Worm (Caenorhabditis elegans) whole organism, L4/young adult: ENCODE data around the gene F14F8.9.

Experiments used
- W03F9.2 ChIP-seq: fragments of 150-350 bp; optimal IDR thresholded peaks from 2 replicates; lab custom pipeline; 2014; ENCODE audit warnings: missing biosample characterization, missing genetic modification characterization
- dao-5 ChIP-seq: sonication (generic microtip); optimal IDR thresholded peaks from 2 replicates; lab custom pipeline; 2016; ENCODE audit warnings: missing genotype, missing genetic modification characterization, moderate library complexity, missing compliant biosample characterization
- him-1 ChIP-seq: sonication (generic microtip); optimal IDR thresholded peaks from 2 replicates; lab custom pipeline; 2016; ENCODE audit warnings: missing genotype, missing genetic modification reagents, missing genetic modification characterization, missing compliant biosample characterization

F14F8.9 gene

DNA sequence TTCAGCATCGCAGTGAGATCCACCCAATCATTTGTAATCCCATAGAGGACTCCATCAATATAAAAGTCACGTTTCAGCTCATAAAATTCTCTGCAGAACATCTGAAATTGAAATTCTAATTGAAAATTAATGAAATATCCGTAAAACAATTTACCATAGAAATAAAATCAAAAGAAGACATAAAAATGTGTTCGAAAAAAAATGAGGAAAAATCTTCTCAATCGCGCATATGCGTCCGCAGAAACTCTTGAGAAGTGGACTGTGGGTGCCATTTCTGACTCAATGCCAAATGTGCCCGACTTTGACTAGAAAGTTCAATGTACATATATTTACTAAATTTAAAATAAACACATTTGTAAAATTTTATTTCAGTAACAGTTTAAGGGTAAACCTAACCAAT lies at the start of gene F14F8.9:
F14F8.9 (minus strand) TSS at position 101 of the 400 bp plus-strand sequence.
- TF ChIP-seq him-1 (tag; lab: Kevin White, UChicago) (no peak), dao-5 (tag; lab: Kevin White, UChicago) (no peak), W03F9.2 (no peak)

DNA sequence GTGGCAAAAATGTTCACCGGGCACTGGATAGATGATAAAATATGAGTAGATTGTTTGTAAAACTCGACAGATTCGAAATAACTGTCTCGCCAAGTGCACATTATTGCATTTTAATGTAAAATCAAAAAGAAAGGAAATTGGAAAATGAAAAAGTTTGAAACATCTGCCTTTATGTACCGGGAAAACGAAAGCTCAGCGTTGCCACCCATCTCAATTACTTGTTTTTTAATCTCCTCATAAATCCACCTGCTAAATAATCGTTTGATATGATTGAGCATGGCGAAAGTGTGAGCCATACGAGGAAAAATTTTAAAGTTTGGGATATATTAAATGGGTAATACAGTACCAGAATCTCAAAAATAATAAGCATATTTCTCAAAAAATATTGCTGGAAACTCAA lies 48.2 kb upstream of the F14F8.9 start, which contains the start of gene srh-137:
srh-137 (minus strand) TSS at position 101 of the 400 bp plus-strand sequence.
- TF ChIP-seq dao-5 (tag; lab: Kevin White, UChicago) (no peak), him-1 (tag; lab: Kevin White, UChicago) (no peak), W03F9.2 (no peak)

DNA sequence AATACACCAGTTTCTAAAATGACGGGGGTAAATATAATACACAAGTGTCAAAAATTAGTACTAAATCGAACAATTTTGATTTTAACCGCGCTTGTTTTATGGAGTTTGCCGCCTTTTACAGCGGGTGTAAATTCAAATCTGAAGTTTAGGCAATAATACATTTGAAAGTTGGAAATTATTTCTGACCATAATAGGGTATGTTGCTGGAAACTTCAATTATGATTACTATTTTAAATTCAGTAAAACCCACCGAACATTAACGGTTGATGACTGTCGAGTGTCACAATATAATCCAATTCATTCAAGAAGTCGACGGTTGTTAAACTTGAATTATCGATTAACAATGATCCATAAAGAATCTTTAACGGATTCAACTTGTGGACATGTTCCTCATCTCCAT lies 45.4 kb upstream of the F14F8.9 start:
- no peak for TF ChIP-seq W03F9.2
- TF ChIP-seq dao-5 (tag; lab: Kevin White, UChicago): no peak
- TF ChIP-seq him-1 (tag; lab: Kevin White, UChicago): no peak

DNA sequence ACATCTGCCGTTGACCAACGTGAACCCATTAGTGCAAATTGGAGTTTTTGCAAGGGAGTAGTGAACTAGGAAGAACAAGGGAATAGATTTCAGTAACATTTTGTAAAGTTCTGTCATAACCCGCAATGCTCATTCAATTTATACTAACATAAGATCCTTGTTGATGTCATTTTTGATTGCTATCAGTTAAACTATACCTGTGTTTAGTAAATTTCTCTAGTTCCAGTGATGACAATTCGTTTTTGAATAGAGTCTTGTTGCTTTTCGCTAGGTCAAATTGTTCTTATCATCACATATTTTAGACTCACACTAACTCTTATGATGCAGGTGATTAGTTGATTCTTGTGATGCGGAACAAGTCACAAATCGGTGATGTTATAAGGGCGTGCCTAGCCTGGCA lies 38.2 kb upstream of the F14F8.9 start, which contains the start of gene clec-9:
clec-9 (minus strand) TSS at position 101 of the 400 bp plus-strand sequence.
- no peak for TF ChIP-seq W03F9.2
- no peak for TF ChIP-seq dao-5 (tag; lab: Kevin White, UChicago)
- TF ChIP-seq him-1 (tag; lab: Kevin White, UChicago): no peak

ce11 chrV:16699752-16700259 lies 31.4 kb upstream of the F14F8.9 start, which contains the start of gene Y70C5C.1:
Gene Y70C5C.1 (plus strand): TSS chrV:16700209.
- TF ChIP-seq W03F9.2: no peak
- TF ChIP-seq him-1 (tag; lab: Kevin White, UChicago): no peak
- no peak for TF ChIP-seq dao-5 (tag; lab: Kevin White, UChicago)

DNA sequence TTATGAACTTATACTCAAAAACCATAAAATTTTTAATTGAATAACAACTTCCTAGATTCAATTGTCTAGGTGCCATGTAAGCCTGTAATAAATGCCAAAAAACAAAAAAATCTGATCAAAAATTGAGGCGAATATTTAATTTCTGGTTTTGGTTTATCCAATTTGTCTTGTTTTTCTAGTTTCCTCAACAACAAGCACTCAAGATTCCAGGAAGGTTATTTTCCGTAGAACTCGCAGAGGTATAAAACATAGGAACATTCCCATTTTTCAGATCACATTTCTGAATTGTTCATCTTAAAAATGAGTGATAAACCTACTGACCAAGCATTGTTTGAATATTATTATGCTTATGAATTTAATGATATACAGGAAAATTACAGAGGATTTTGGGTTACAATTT lies 28.8 kb upstream of the F14F8.9 start, which contains the start of gene srw-41:
srw-41 (plus strand) TSS at position 301 of the 400 bp plus-strand sequence.
- TF ChIP-seq dao-5 (tag; lab: Kevin White, UChicago): no peak
- no peak for TF ChIP-seq him-1 (tag; lab: Kevin White, UChicago)

DNA sequence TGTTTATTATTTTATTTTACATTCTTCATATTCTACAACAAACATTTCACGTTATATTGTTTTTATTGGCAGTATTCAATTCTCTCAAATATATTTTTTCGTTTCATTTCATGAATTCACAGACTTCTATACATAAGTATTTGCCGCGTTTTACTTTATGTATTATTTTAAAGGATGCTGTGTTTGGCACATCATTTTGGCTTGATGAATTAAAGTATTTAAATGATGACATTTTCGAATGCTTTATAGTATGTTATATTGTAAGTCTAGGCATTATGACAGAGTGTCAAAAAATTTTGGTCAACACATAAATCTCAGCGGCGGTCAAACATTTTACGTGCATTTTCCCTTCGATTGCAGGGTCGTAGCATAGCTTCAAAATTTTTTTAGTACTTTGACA lies 27.1 kb upstream of the F14F8.9 start:
- no peak for TF ChIP-seq W03F9.2
- no peak for TF ChIP-seq him-1 (tag; lab: Kevin White, UChicago)
- no peak for TF ChIP-seq dao-5 (tag; lab: Kevin White, UChicago)

DNA sequence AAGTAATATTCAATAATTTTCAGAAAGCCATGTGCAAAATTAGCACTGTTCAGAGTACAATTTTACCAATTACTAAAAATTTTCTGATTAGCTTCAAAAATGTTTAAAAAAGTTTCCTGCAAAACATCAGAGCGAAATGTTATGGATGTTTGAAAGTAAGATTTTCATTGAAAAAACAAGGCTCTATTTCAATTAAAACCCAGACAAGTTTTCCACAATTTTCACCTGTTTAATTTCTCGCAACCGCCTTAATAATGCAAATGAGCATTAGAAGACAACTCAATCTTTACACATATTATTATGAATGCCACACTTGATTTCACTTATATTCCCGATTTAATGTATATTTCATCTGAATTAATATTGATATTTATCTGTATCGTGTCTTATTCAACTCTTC lies 26.2 kb upstream of the F14F8.9 start, which contains the start of gene srz-101:
srz-101 (plus strand) TSS at position 301 of the 400 bp plus-strand sequence.
- TF ChIP-seq W03F9.2 (no peak), him-1 (tag; lab: Kevin White, UChicago) (no peak), dao-5 (tag; lab: Kevin White, UChicago) (no peak)

DNA sequence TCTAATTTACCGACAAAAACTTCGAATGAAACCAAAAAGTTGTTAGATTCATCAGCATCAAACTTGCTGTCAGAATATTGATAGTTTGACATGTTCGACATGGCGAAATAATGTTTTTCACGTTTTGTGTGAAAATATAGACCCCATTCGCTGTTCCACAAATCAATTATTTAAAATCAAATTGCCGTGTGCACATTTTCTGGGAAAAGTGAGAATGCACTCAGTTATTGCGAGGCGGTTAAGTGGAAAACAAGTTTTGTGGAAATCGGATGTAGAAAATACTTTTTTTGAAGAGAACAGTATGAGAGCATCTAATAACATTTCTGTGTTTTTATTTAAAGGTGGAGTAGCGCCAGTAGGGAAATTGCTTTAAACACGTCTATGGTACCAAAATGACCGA lies 25.4 kb upstream of the F14F8.9 start, which contains the start of gene srw-42:
srw-42 (minus strand) TSS at position 101 of the 400 bp plus-strand sequence.
- TF ChIP-seq dao-5 (tag; lab: Kevin White, UChicago) (no peak), W03F9.2 (no peak), him-1 (tag; lab: Kevin White, UChicago) (no peak)

DNA sequence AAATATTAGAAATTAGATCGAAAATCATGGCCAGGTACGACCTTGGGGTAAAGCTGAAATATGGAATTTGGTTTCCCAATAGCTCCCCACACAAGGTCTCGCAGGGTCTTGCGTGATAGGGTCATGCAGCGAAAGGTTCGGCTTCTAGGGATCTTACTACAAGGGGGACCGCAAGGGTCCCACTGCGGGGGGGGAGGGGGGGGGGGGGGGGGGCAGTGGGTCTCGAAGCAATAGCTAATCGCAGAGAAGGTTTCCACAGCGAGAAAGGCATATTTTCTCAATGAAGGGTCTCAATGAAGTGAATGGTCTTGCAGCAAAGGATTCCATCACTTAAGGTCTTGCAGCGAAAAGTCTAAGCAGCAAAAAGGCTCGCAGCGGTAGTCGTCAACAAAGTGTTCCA lies 24.6 kb upstream of the F14F8.9 start:
- TF ChIP-seq W03F9.2 (no peak), him-1 (tag; lab: Kevin White, UChicago) (no peak), dao-5 (tag; lab: Kevin White, UChicago) (no peak)

- no peak for TF ChIP-seq W03F9.2
- TF ChIP-seq dao-5 (tag; lab: Kevin White, UChicago): no peak
- no peak for TF ChIP-seq him-1 (tag; lab: Kevin White, UChicago)
These were observed 18.9 kb upstream of the F14F8.9 start, which contains the start of gene srz-102 for ce11 chrV:16687227-16687626. Gene srz-102 (plus strand): TSS chrV:16687527.

ce11 chrV:16685725-16686124 lies 17.4 kb upstream of the F14F8.9 start, which contains the start of gene srw-43:
Gene srw-43 (plus strand): TSS chrV:16686025.
- TF ChIP-seq him-1 (tag; lab: Kevin White, UChicago) (no peak), W03F9.2 (no peak), dao-5 (tag; lab: Kevin White, UChicago) (no peak)

DNA sequence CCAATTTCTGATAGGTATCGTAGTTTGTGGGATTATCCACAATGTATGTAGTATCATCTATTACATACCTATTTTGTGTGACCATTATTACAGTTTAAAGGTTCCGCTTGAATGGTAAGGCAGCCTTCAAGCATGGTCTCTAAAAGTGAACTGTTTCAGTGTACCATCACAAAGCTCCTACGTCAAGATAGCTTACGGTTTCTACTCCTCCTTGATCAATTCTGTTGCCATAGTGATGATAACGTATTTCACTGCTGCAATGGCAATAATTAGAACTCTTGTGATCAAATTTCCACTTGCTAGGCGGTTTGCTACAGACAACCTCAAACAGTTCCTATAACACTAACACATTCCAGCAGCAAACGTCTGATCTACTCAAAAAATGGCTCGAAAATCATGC lies 15.0 kb upstream of the F14F8.9 start:
- no peak for TF ChIP-seq dao-5 (tag; lab: Kevin White, UChicago)
- no peak for TF ChIP-seq W03F9.2
- TF ChIP-seq him-1 (tag; lab: Kevin White, UChicago): no peak

- TF ChIP-seq dao-5 (tag; lab: Kevin White, UChicago) (no peak), him-1 (tag; lab: Kevin White, UChicago) (no peak), W03F9.2 (no peak)
These were observed 14.5 kb upstream of the F14F8.9 start, which contains the start of gene srw-36 for ce11 chrV:16682886-16683285. Gene srw-36 (plus strand): TSS chrV:16683186.
